Fruit fly (Drosophila melanogaster) whole organism, adult: Measurements from ENCODE around the gene CG42758.

Experiments used
- CG11617 ChIP-seq: fragments of 200-800 bp; sonication (Bioruptor generic); optimal IDR thresholded peaks from 2 replicates; lab custom pipeline; 2017; ENCODE audit warnings: mild to moderate bottlenecking, missing biosample characterization, missing genetic modification reagents, missing genetic modification characterization
- CG12768 ChIP-seq: fragments of 200-800 bp; sonication (Bioruptor generic); optimal IDR thresholded peaks from 2 replicates; lab custom pipeline; 2017; ENCODE audit warnings: missing biosample characterization, missing genetic modification characterization, mild to moderate bottlenecking, moderate library complexity, missing genetic modification reagents
- CG14711 ChIP-seq: fragments of 200-800 bp; sonication (Bioruptor generic); optimal IDR thresholded peaks from 2 replicates; lab custom pipeline; 2018; ENCODE audit warnings: missing biosample characterization, mild to moderate bottlenecking, missing genetic modification characterization, moderate library complexity
- CG1620 ChIP-seq: fragments of 200-800 bp; sonication (Bioruptor generic); optimal IDR thresholded peaks from 2 replicates; lab custom pipeline; 2016; ENCODE audit warnings: missing biosample characterization, missing genetic modification characterization
- CG33017 ChIP-seq: fragments of 200-800 bp; sonication (Bioruptor generic); optimal IDR thresholded peaks from 2 replicates; lab custom pipeline; 2018; ENCODE audit warnings: missing biosample characterization, mild to moderate bottlenecking, missing genetic modification characterization, moderate library complexity
- Hr96 ChIP-seq: fragments of 200-800 bp; sonication (Bioruptor generic); optimal IDR thresholded peaks from 2 replicates; lab custom pipeline; 2016; ENCODE audit warnings: missing biosample characterization, missing genetic modification characterization
- cnc ChIP-seq, 2 experiments: fragments of >200 bp; optimal IDR thresholded peaks; 2 replicates each; lab custom pipeline; 2017
- kay ChIP-seq: fragments of 200-800 bp; sonication (Bioruptor generic); peaks from one replicate; lab custom pipeline; 2016; ENCODE audit warnings: missing biosample characterization, missing genetic modification characterization, borderline replicate concordance
- ovo ChIP-seq: fragments of 200-800 bp; sonication (Bioruptor generic); optimal IDR thresholded peaks from 2 replicates; lab custom pipeline; 2016; ENCODE audit warnings: missing biosample characterization, missing genetic modification characterization
- pad ChIP-seq: fragments of 200-800 bp; sonication (Bioruptor generic); optimal IDR thresholded peaks from 3 replicates; lab custom pipeline; 2017; ENCODE audit warnings: missing biosample characterization, missing genetic modification characterization, mild to moderate bottlenecking, moderate library complexity, missing genetic modification reagents
- tj ChIP-seq: fragments of 200-800 bp; sonication (Bioruptor generic); optimal IDR thresholded peaks from 3 replicates; lab custom pipeline; 2017; ENCODE audit warnings: missing biosample characterization, mild to moderate bottlenecking, missing genetic modification characterization, moderate library complexity

DNA sequence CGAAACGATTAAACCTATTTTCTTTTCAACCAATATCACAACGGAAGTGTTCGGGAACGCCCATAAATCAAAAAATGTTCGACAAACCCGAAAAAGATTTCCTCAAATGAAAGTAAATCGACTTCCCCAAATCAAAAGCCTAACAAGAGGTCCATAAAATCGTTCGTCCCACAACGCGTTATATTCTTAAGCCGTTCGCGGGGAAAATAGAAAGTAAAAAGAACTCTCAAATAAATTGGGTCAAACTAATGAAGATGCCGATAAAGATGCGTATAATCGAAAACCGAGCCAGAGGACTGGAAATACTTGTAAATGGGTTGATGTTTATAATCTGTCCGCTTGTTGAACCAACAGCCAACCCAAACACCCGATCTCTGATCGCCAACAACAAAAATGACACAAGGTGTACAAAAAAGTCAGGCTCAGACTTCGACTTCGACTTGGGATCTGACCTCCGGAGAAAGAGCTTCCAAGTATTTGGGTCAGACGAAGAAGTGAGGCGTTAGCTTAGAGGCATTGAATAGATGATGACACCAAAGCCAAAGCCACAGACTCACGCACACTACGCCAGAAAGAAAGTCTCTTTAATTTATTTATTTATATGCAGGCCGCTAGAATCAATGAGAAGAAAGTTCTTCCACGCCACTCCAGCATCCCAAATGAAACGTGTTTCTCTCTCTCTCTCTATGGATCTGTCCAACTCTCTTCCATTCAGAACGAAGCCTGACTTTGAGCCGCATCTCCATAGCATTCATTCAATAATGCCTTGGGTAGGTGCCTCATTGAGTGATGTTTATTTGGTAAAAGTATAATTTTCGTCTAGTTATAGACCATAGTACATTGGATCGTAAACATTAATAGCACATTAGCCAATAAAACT, 44.5 kb upstream of the CG42758 start:
- TF ChIP-seq CG12768 (no peak), kay (GFP tag; lab: Kevin White, UChicago) (no peak), CG11617 (GFP tag; lab: Kevin White, UChicago) (no peak), ovo (GFP tag; lab: Kevin White, UChicago) (no peak), cnc (optimal IDR thresholded peaks at IDR 0.05; lab: Kevin White, UChicago) (no peak), CG33017 (tag; lab: Kevin White, UChicago) (no peak), tj (no peak), Hr96 (GFP tag; lab: Kevin White, UChicago) (no peak), CG1620 (GFP tag; lab: Kevin White, UChicago) (no peak), pad (GFP tag; lab: Kevin White, UChicago) (no peak), CG14711 (tag; lab: Kevin White, UChicago) (no peak)
